Worm (Caenorhabditis elegans) whole organism, L2 larva: ENCODE measurements around the gene F45E10.2.

Experiments
- R02D3.7 ChIP-seq: fragments of 150-350 bp; optimal IDR thresholded peaks from 2 replicates; lab custom pipeline; 2014; ENCODE audit warnings: missing biosample characterization, missing genetic modification characterization
- aly-2 ChIP-seq: fragments of 150-350 bp; optimal IDR thresholded peaks from 2 replicates; lab custom pipeline; 2014; ENCODE audit warnings: missing biosample characterization, missing genetic modification characterization
- blmp-1 ChIP-seq: sonication (generic microtip); optimal IDR thresholded peaks from 2 replicates; lab custom pipeline; 2017; ENCODE audit warnings: missing genetic modification characterization, mild to moderate bottlenecking, missing compliant biosample characterization, antibody characterized with exemption, moderate library complexity; ENCODE audit not compliant: insufficient read depth
- ceh-82 ChIP-seq: fragments of 150-350 bp; optimal IDR thresholded peaks from 2 replicates; lab custom pipeline; 2014; ENCODE audit warnings: missing biosample characterization, missing genetic modification characterization
- crh-2 ChIP-seq: sonication (generic microtip); optimal IDR thresholded peaks from 2 replicates; lab custom pipeline; 2017; ENCODE audit warnings: missing biosample characterization, missing genetic modification characterization
- fos-1 ChIP-seq: fragments of 150-350 bp; optimal IDR thresholded peaks from 2 replicates; lab custom pipeline; 2014; ENCODE audit warnings: missing biosample characterization, missing genetic modification characterization
- lin-13 ChIP-seq: fragments of 150-350 bp; optimal IDR thresholded peaks from 2 replicates; lab custom pipeline; 2014; ENCODE audit warnings: missing biosample characterization, missing genetic modification reagents, missing genetic modification characterization
- mdl-1 ChIP-seq, 2 experiments: fragments of 150-350 bp in 1 of 2; sonication (generic microtip) in 1 of 2; optimal IDR thresholded peaks; 2 replicates each; lab custom pipeline; 2017; ENCODE audit warnings: missing biosample characterization in 2 of 2, missing genetic modification characterization in 2 of 2
- unc-39 ChIP-seq: fragments of 150-350 bp; optimal IDR thresholded peaks from 2 replicates; lab custom pipeline; 2014; ENCODE audit warnings: missing biosample characterization, missing genetic modification characterization
- ztf-4 ChIP-seq: fragments of 150-350 bp; optimal IDR thresholded peaks from 2 replicates; lab custom pipeline; 2014; ENCODE audit warnings: missing biosample characterization, missing genetic modification characterization

DNA sequence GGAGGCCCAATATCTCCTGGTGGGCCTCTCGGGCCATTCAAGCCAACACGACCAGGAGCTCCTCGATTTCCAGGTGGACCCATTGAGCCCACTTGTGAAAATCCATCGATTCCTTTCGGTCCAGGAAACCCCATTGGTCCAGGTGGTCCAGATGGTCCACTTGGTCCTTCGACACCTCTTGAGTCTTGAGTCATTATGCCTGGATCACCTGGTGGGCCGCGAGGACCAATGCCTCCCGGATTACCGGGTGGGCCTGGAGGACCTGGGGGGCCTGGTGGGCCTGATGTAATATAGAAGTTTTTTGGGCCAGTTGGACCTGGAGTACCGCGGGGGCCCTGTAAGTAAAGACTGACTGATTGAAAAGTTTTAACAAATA is 10.9 kb downstream of the F45E10.2 start:
- TF ChIP-seq ceh-82 (tag; lab: Kevin White, UChicago) (no peak), crh-2 (no peak), unc-39 (tag; lab: Kevin White, UChicago) (no peak), mdl-1 (tag; optimal IDR thresholded peaks at IDR 0.05; lab: Kevin White, UChicago) (no peak), blmp-1 (tag; lab: Kevin White, UChicago) (no peak), ztf-4 (tag; lab: Kevin White, UChicago) (no peak), lin-13 (GFP tag; lab: Kevin White, UChicago) (no peak), aly-2 (tag; lab: Kevin White, UChicago) (no peak), fos-1 (no peak), R02D3.7 (no peak)
